Fruit fly (Drosophila melanogaster) whole organism, embryonic: ENCODE results near the gene Rdl.

Experiments used
- Ada2b ChIP-seq: fragments of 200-800 bp; sonication (Bioruptor generic); IDR thresholded peaks from 2 replicates; pipeline ENCODE4 v1.3.6; 2022; ENCODE audit warnings: missing biosample characterization, missing genetic modification characterization
- Antp ChIP-seq: fragments of 200-800 bp; sonication (Bioruptor generic); optimal IDR thresholded peaks from 3 replicates; lab custom pipeline; 2016; ENCODE audit warnings: missing biosample characterization, missing genetic modification characterization
- CG10209 ChIP-seq: fragments of 200-800 bp; sonication (Bioruptor generic); optimal IDR thresholded peaks from 3 replicates; lab custom pipeline; 2017; ENCODE audit warnings: missing biosample characterization, mild to moderate bottlenecking, missing genetic modification characterization, missing genetic modification reagents
- CG10543 ChIP-seq: fragments of 200-800 bp; sonication (Bioruptor generic); optimal IDR thresholded peaks from 3 replicates; lab custom pipeline; 2017; ENCODE audit warnings: missing biosample characterization, mild to moderate bottlenecking, missing genetic modification characterization, moderate library complexity
- CG10654 ChIP-seq: fragments of 200-800 bp; sonication (Bioruptor generic); optimal IDR thresholded peaks from 2 replicates; lab custom pipeline; 2016; ENCODE audit warnings: missing biosample characterization, missing genetic modification characterization
- CG11695 ChIP-seq: fragments of 200-800 bp; sonication (Bioruptor generic); IDR thresholded peaks from 3 replicates; pipeline ENCODE4 v1.3.6; 2022; ENCODE audit warnings: missing biosample characterization, missing genetic modification characterization
- CG1233 ChIP-seq: fragments of 200-800 bp; sonication (Bioruptor generic); optimal IDR thresholded peaks from 4 replicates; lab custom pipeline; 2018; ENCODE audit warnings: missing biosample characterization, mild to moderate bottlenecking, missing genetic modification characterization
- CG13123 ChIP-seq: fragments of 200-800 bp; sonication (Bioruptor generic); optimal IDR thresholded peaks from 2 replicates; lab custom pipeline; 2016; ENCODE audit warnings: missing biosample characterization, missing genetic modification characterization
- CG13424 ChIP-seq: fragments of 200-800 bp; sonication (Bioruptor generic); optimal IDR thresholded peaks from 2 replicates; lab custom pipeline; 2019; ENCODE audit warnings: missing biosample characterization, mild to moderate bottlenecking, missing genetic modification characterization, moderate library complexity
- CG14710 ChIP-seq: fragments of 200-800 bp; sonication (Bioruptor generic); optimal IDR thresholded peaks from 3 replicates; lab custom pipeline; 2019; ENCODE audit warnings: missing biosample characterization, mild to moderate bottlenecking, missing genetic modification characterization, moderate library complexity
- CG1603 ChIP-seq: fragments of 200-800 bp; sonication (Bioruptor generic); optimal IDR thresholded peaks from 2 replicates; lab custom pipeline; 2019; ENCODE audit warnings: missing biosample characterization, mild to moderate bottlenecking, missing genetic modification characterization, moderate library complexity
- CG1647 ChIP-seq: fragments of 200-800 bp; sonication (Bioruptor generic); optimal IDR thresholded peaks from 3 replicates; lab custom pipeline; 2016; ENCODE audit warnings: missing biosample characterization, missing genetic modification characterization
- CG17385 ChIP-seq: fragments of 200-800 bp; sonication (Bioruptor generic); optimal IDR thresholded peaks from 3 replicates; lab custom pipeline; 2018; ENCODE audit warnings: missing biosample characterization, mild to moderate bottlenecking, missing genetic modification characterization
- CG33213 ChIP-seq: fragments of 200-800 bp; sonication (Bioruptor generic); optimal IDR thresholded peaks from 3 replicates; lab custom pipeline; 2016; ENCODE audit warnings: missing biosample characterization, missing genetic modification characterization
- CG34422 ChIP-seq: fragments of 200-800 bp; sonication (Bioruptor generic); IDR thresholded peaks from 3 replicates; pipeline ENCODE4 v1.3.6; 2022; ENCODE audit warnings: missing biosample characterization, missing genetic modification characterization
- CG4854 ChIP-seq: fragments of 200-800 bp; sonication (Bioruptor generic); optimal IDR thresholded peaks from 2 replicates; lab custom pipeline; 2016; ENCODE audit warnings: missing biosample characterization, missing genetic modification characterization, inconsistent platforms
- CG6854 ChIP-seq: fragments of 200-800 bp; sonication (Bioruptor generic); optimal IDR thresholded peaks from 3 replicates; lab custom pipeline; 2017; ENCODE audit warnings: missing biosample characterization, mild to moderate bottlenecking, missing genetic modification characterization
- CG7745 ChIP-seq: fragments of 200-800 bp; sonication (Bioruptor generic); optimal IDR thresholded peaks from 2 replicates; lab custom pipeline; 2018; ENCODE audit warnings: missing biosample characterization, mild to moderate bottlenecking, missing genetic modification characterization, moderate library complexity
- Chrac-16 ChIP-seq: fragments of 200-800 bp; sonication (Bioruptor generic); optimal IDR thresholded peaks from 3 replicates; lab custom pipeline; 2016; ENCODE audit warnings: missing biosample characterization, missing genetic modification characterization
- Dek ChIP-seq: fragments of 200-800 bp; sonication (Bioruptor generic); optimal IDR thresholded peaks from 3 replicates; lab custom pipeline; 2019; ENCODE audit warnings: missing biosample characterization, mild to moderate bottlenecking, missing genetic modification characterization, moderate library complexity
- E2f1 ChIP-seq: fragments of 200-800 bp; sonication (Bioruptor generic); IDR thresholded peaks from 2 replicates; pipeline ENCODE4 v1.3.6; 2022; ENCODE audit warnings: missing biosample characterization, missing genetic modification characterization
- Fer2 ChIP-seq: fragments of 200-800 bp; sonication (Bioruptor generic); optimal IDR thresholded peaks from 2 replicates; lab custom pipeline; 2018; ENCODE audit warnings: missing biosample characterization, mild to moderate bottlenecking, missing genetic modification characterization, moderate library complexity
- H15 ChIP-seq: fragments of 200-800 bp; sonication (Bioruptor generic); IDR thresholded peaks from 3 replicates; pipeline ENCODE4 v1.3.6; 2022; ENCODE audit warnings: missing biosample characterization, missing genetic modification characterization
- HmgZ ChIP-seq: fragments of 200-800 bp; sonication (Bioruptor generic); optimal IDR thresholded peaks from 2 replicates; lab custom pipeline; 2018; ENCODE audit warnings: missing biosample characterization, mild to moderate bottlenecking, missing genetic modification characterization
- Mrtf ChIP-seq: fragments of 200-800 bp; sonication (Bioruptor generic); IDR thresholded peaks from 3 replicates; pipeline ENCODE4 v1.3.6; 2022; ENCODE audit warnings: missing biosample characterization, missing genetic modification characterization
- Nf-YC ChIP-seq: fragments of 200-800 bp; optimal IDR thresholded peaks from 3 replicates; lab custom pipeline; 2019; ENCODE audit warnings: missing biosample characterization, mild to moderate bottlenecking, missing genetic modification characterization, moderate library complexity
- Sox102F ChIP-seq: fragments of 200-800 bp; sonication (Bioruptor generic); optimal IDR thresholded peaks from 2 replicates; lab custom pipeline; 2018; ENCODE audit warnings: missing biosample characterization, mild to moderate bottlenecking, missing genetic modification characterization, moderate library complexity
- Spps ChIP-seq: fragments of 200-800 bp; sonication (Bioruptor generic); optimal IDR thresholded peaks from 2 replicates; lab custom pipeline; 2018; ENCODE audit warnings: missing biosample characterization, mild to moderate bottlenecking, missing genetic modification characterization
- TFAM ChIP-seq: fragments of 200-800 bp; sonication (Bioruptor generic); optimal IDR thresholded peaks from 2 replicates; lab custom pipeline; 2017; ENCODE audit warnings: missing biosample characterization, missing genetic modification characterization, inconsistent platforms
- Taf1 ChIP-seq: fragments of 200-800 bp; sonication (Bioruptor generic); IDR thresholded peaks from 2 replicates; pipeline ENCODE4 v1.3.6; 2022; ENCODE audit warnings: missing biosample characterization, missing genetic modification characterization
- ac ChIP-seq: fragments of 200-800 bp; sonication (Bioruptor generic); optimal IDR thresholded peaks from 3 replicates; lab custom pipeline; 2017; ENCODE audit warnings: missing biosample characterization, mild to moderate bottlenecking, missing genetic modification characterization
- al ChIP-seq: fragments of 200-800 bp; sonication (Bioruptor generic); IDR thresholded peaks from 2 replicates; pipeline ENCODE4 v1.3.6; 2022; ENCODE audit warnings: missing biosample characterization, missing genetic modification characterization
- ash1 ChIP-seq: fragments of 200-800 bp; sonication (Bioruptor generic); optimal IDR thresholded peaks from 2 replicates; lab custom pipeline; 2018; ENCODE audit warnings: missing biosample characterization, mild to moderate bottlenecking, missing genetic modification characterization
- bbx ChIP-seq: fragments of 200-800 bp; sonication (Bioruptor generic); IDR thresholded peaks from 2 replicates; pipeline ENCODE4 v1.3.6; 2022; ENCODE audit warnings: missing biosample characterization, missing genetic modification characterization; ENCODE audit not compliant: partially characterized antibody
- bsh ChIP-seq, 2 experiments: fragments of 200-800 bp; sonication (Bioruptor generic); optimal IDR thresholded peaks; 2 replicates each; lab custom pipeline; 2017 to 2018; ENCODE audit warnings: mild to moderate bottlenecking in 2 of 2, missing biosample characterization in 2 of 2, missing genetic modification characterization in 2 of 2, moderate library complexity in 1 of 2
- cato ChIP-seq: fragments of 200-800 bp; sonication (Bioruptor generic); optimal IDR thresholded peaks from 2 replicates; lab custom pipeline; 2016; ENCODE audit warnings: missing biosample characterization, missing genetic modification characterization, borderline replicate concordance
- crol ChIP-seq: fragments of 200-800 bp; sonication (Bioruptor generic); IDR thresholded peaks from 2 replicates; pipeline ENCODE4 v1.3.6; 2022; ENCODE audit warnings: missing biosample characterization, missing genetic modification characterization
- fd64A ChIP-seq: fragments of 200-800 bp; sonication (Bioruptor generic); optimal IDR thresholded peaks from 3 replicates; lab custom pipeline; 2018; ENCODE audit warnings: missing biosample characterization, mild to moderate bottlenecking, missing genetic modification characterization
- ftz-f1 ChIP-seq: fragments of 200-800 bp; sonication (Bioruptor generic); optimal IDR thresholded peaks from 2 replicates; lab custom pipeline; 2016; ENCODE audit warnings: missing biosample characterization, missing genetic modification characterization
- gcm2 ChIP-seq: fragments of 200-800 bp; sonication (Bioruptor generic); optimal IDR thresholded peaks from 2 replicates; lab custom pipeline; 2016; ENCODE audit warnings: missing biosample characterization, missing genetic modification characterization
- hth ChIP-seq: fragments of >200 bp; optimal IDR thresholded peaks from 2 replicates; lab custom pipeline; 2017; ENCODE audit warnings: inconsistent platforms
- insv ChIP-seq, 2 experiments: fragments of 200-800 bp; sonication (Bioruptor generic); optimal IDR thresholded peaks; 3 replicates each; lab custom pipeline; 2016 to 2018; ENCODE audit warnings: missing biosample characterization in 2 of 2, missing genetic modification characterization in 2 of 2
- ken ChIP-seq: fragments of 200-800 bp; sonication (Bioruptor generic); IDR thresholded peaks from 3 replicates; pipeline ENCODE4 v1.3.6; 2022; ENCODE audit warnings: missing biosample characterization, missing genetic modification characterization
- nerfin-1 ChIP-seq: fragments of 200-800 bp; sonication (Bioruptor generic); optimal IDR thresholded peaks from 3 replicates; lab custom pipeline; 2019; ENCODE audit warnings: missing biosample characterization, mild to moderate bottlenecking, missing genetic modification characterization, moderate library complexity
- pzg ChIP-seq: fragments of 200-800 bp; sonication (Bioruptor generic); optimal IDR thresholded peaks from 3 replicates; lab custom pipeline; 2018; ENCODE audit warnings: missing biosample characterization, mild to moderate bottlenecking, missing genetic modification characterization, moderate library complexity
- salm ChIP-seq: fragments of 200-800 bp; sonication (Bioruptor generic); optimal IDR thresholded peaks from 2 replicates; lab custom pipeline; 2018; ENCODE audit warnings: missing biosample characterization, mild to moderate bottlenecking, missing genetic modification characterization
- sisA ChIP-seq: fragments of 200-800 bp; sonication (Bioruptor generic); IDR thresholded peaks from 2 replicates; pipeline ENCODE4 v1.3.6; 2022; ENCODE audit warnings: missing biosample characterization, missing genetic modification characterization
- tup ChIP-seq: fragments of 200-800 bp; sonication (Bioruptor generic); optimal IDR thresholded peaks from 2 replicates; lab custom pipeline; 2016; ENCODE audit warnings: missing biosample characterization, mild to moderate bottlenecking, missing genetic modification characterization, moderate library complexity
- vfl ChIP-seq: fragments of 200-800 bp; sonication (Bioruptor generic); optimal IDR thresholded peaks from 2 replicates; lab custom pipeline; 2016; ENCODE audit warnings: missing biosample characterization, missing genetic modification characterization

Rdl gene

dm6 chr3L:9127690-9128458 is 54.1 kb downstream of the Rdl start:
- TF ChIP-seq bsh (GFP tag; optimal IDR thresholded peaks at IDR 0.05; lab: Kevin White, UChicago): peak in 1 of 2 experiments; percentile 41
- peak; percentile 3 for TF ChIP-seq CG33213
- TF ChIP-seq bbx (GFP tag; lab: Robert Waterston, UW): no peak
- no peak for TF ChIP-seq cato (GFP tag; lab: Kevin White, UChicago)
- peak; percentile 9 for TF ChIP-seq vfl (GFP tag; lab: Kevin White, UChicago)
- no peak for TF ChIP-seq pzg (GFP tag; lab: Kevin White, UChicago)
- peak; percentile 53; the same call in 2 of the 3 replicates for TF ChIP-seq CG11695 (GFP tag; lab: Robert Waterston, UW)
- TF ChIP-seq fd64A: no peak
- peak; percentile 37 for TF ChIP-seq CG1233 (GFP tag; lab: Kevin White, UChicago)
- TF ChIP-seq ac: no peak
- TF ChIP-seq CG6854: no peak
- peak; percentile 32 for TF ChIP-seq HmgZ
- peak; percentile 63 for TF ChIP-seq Ada2b (GFP tag; lab: Robert Waterston, UW)
- TF ChIP-seq insv (GFP tag; optimal IDR thresholded peaks at IDR 0.05; lab: Kevin White, UChicago): no peak
- TF ChIP-seq Antp (GFP tag; lab: Kevin White, UChicago): peak; percentile 62
- peak; percentile 48 for TF ChIP-seq CG17385 (GFP tag; lab: Kevin White, UChicago)
- no peak for TF ChIP-seq Taf1 (GFP tag; lab: Robert Waterston, UW)
- TF ChIP-seq CG1603 (tag; lab: Kevin White, UChicago): peak; percentile 51
- no peak for TF ChIP-seq tup
- peak; percentile 23 for TF ChIP-seq CG4854 (GFP tag; lab: Kevin White, UChicago)
- TF ChIP-seq nerfin-1 (tag; lab: Kevin White, UChicago): no peak
- TF ChIP-seq CG10654: peak; percentile 37
- TF ChIP-seq sisA (GFP tag; lab: Robert Waterston, UW): peak; percentile 52; the same call in 1 of the 2 replicates
- no peak for TF ChIP-seq CG34422
- 0 out of 3 replicates have a peak, but pooled peaks have one; percentile 8 for TF ChIP-seq H15 (GFP tag; lab: Robert Waterston, UW)
- no peak for TF ChIP-seq TFAM (GFP tag; lab: Kevin White, UChicago)
- TF ChIP-seq Dek (tag; lab: Kevin White, UChicago): peak; percentile 12
- TF ChIP-seq CG1647 (GFP tag; lab: Kevin White, UChicago): peak; percentile 55
- TF ChIP-seq Sox102F (GFP tag; lab: Kevin White, UChicago): peak; percentile 29
- no peak for TF ChIP-seq ash1 (GFP tag; lab: Kevin White, UChicago)
- no peak for TF ChIP-seq CG10543 (GFP tag; lab: Kevin White, UChicago)
- TF ChIP-seq CG13123 (GFP tag; lab: Kevin White, UChicago): no peak
- TF ChIP-seq crol (GFP tag; lab: Robert Waterston, UW): peak; percentile 65; the same call in 1 of the 2 replicates
- no peak for TF ChIP-seq CG7745 (tag; lab: Kevin White, UChicago)
- 0 out of 3 replicates have a peak, but pooled peaks have one; percentile 4 for TF ChIP-seq Mrtf (GFP tag; lab: Robert Waterston, UW)
- peak; percentile 37; the same call in 1 of the 2 replicates for TF ChIP-seq al
- TF ChIP-seq Fer2: peak; percentile 22
- peak; percentile 6 for TF ChIP-seq Spps (tag; lab: Kevin White, UChicago)
- TF ChIP-seq ftz-f1 (GFP tag; lab: Kevin White, UChicago): no peak
- TF ChIP-seq Chrac-16 (GFP tag; lab: Kevin White, UChicago): peak; percentile 32
- peak; percentile 3 for TF ChIP-seq Nf-YC (tag; lab: Kevin White, UChicago)
- no peak for TF ChIP-seq gcm2 (GFP tag; lab: Kevin White, UChicago)
- TF ChIP-seq CG13424 (tag; lab: Kevin White, UChicago): peak; percentile 61
- TF ChIP-seq CG14710: peak; percentile 46
- peak; percentile 51 for TF ChIP-seq CG10209
- peak; percentile 38; the same call in 1 of the 2 replicates for TF ChIP-seq E2f1 (GFP tag; lab: Robert Waterston, UW)
- TF ChIP-seq hth (lab: Kevin White, UChicago): no peak
- no peak for TF ChIP-seq ken (GFP tag; lab: Robert Waterston, UW)
- TF ChIP-seq salm (tag; lab: Kevin White, UChicago): no peak
